Worm (Caenorhabditis elegans) whole organism, L4/young adult: Measurements from ENCODE around the gene C08F8.15.

Source experiments
- W03F9.2 ChIP-seq: fragments of 150-350 bp; optimal IDR thresholded peaks from 2 replicates; lab custom pipeline; 2014; ENCODE audit warnings: missing biosample characterization, missing genetic modification characterization
- him-1 ChIP-seq: sonication (generic microtip); optimal IDR thresholded peaks from 2 replicates; lab custom pipeline; 2016; ENCODE audit warnings: missing genotype, missing genetic modification reagents, missing genetic modification characterization, missing compliant biosample characterization

- no peak for TF ChIP-seq him-1 (tag; lab: Kevin White, UChicago)
- no peak for TF ChIP-seq W03F9.2
These were observed 26.1 kb upstream of the C08F8.15 start, which contains the start of gene sdz-27 for ce11 chrIV:11186729-11187128.
